Worm (Caenorhabditis elegans) whole organism, midembryonic: ENCODE results near the gene C08E8.9.

ENCODE experiments used
- T22C8.4 ChIP-seq: fragments of 200-800 bp; sonication (Bioruptor generic); IDR thresholded peaks from 2 replicates; pipeline ENCODE4 v1.3.6; 2022; ENCODE audit warnings: missing genetic modification characterization, missing compliant biosample characterization
- cog-1 ChIP-seq: sonication (generic microtip); optimal IDR thresholded peaks from 2 replicates; lab custom pipeline; 2016; ENCODE audit warnings: missing genetic modification characterization, missing compliant biosample characterization
- flt-1 ChIP-seq: fragments of 200-800 bp; sonication (Bioruptor generic); IDR thresholded peaks from 2 replicates; pipeline ENCODE4 v1.3.6; 2022; ENCODE audit warnings: missing genetic modification characterization, missing compliant biosample characterization
- klf-2 ChIP-seq: fragments of 200-800 bp; sonication (Bioruptor generic); conservative IDR thresholded peaks from 2 replicates; pipeline ENCODE4 v1.3.6; 2022; ENCODE audit warnings: missing genetic modification reagents, missing genetic modification characterization, missing compliant biosample characterization
- ref-1 ChIP-seq: fragments of 200-800 bp; sonication (Bioruptor generic); conservative IDR thresholded peaks from 2 replicates; pipeline ENCODE4 v1.3.6; 2022; ENCODE audit warnings: missing genetic modification reagents, missing genetic modification characterization, missing compliant biosample characterization
- ztf-23 ChIP-seq: fragments of 200-800 bp; sonication (Bioruptor generic); IDR thresholded peaks from 2 replicates; pipeline ENCODE4 v1.3.6; 2022; ENCODE audit warnings: missing genetic modification reagents, missing genetic modification characterization, missing compliant biosample characterization
- ztf-29 ChIP-seq: fragments of 200-800 bp; sonication (Bioruptor generic); IDR thresholded peaks from 2 replicates; pipeline ENCODE4 v1.3.6; 2022; ENCODE audit warnings: missing genetic modification reagents, missing genetic modification characterization, missing compliant biosample characterization

ce11 chrV:18368322-18368721 is 3.7 kb downstream of the C08E8.9 start, which contains the start of gene C08E8.6:
- no peak for TF ChIP-seq T22C8.4
- no peak for TF ChIP-seq ztf-23
- TF ChIP-seq klf-2 (GFP tag; lab: Robert Waterston, UW), result no peak
- no peak for TF ChIP-seq flt-1 (GFP tag; lab: Robert Waterston, UW)
- TF ChIP-seq ztf-29, result no peak
- TF ChIP-seq ref-1, result no peak
- TF ChIP-seq cog-1 (tag; lab: Kevin White, UChicago), result no peak
